Worm (Caenorhabditis elegans): ENCODE measurements around the gene aqp-1.

aqp-1 gene

DNA sequence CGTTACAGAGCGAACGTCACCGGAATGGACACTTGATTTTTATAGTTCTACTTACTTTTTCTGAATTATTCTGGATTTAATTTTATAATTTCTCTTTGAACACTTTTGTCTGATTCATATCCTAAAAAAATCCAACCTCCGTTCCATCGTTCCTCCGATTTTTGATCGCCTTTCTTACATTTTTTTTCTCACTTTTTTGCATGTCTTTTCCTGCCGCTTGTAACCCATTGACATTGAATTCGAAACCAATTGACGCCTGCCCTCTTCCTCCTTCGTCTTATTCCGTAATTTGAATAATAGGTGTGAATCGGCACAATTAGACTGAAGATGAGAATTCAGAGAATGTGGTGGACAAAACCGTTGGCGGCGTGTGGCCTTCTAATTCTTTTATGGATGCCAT, 7.4 kb upstream of the aqp-1 start, which contains the start of gene skpo-3:
Gene skpo-3 (plus strand): TSS at position 301 of the 400 bp plus-strand sequence.
- TF ChIP-seq ceh-82 (tag; optimal IDR thresholded peaks at IDR 0.05) (no peak), blmp-1 (tag; optimal IDR thresholded peaks at IDR 0.05; ENCODE audit: insufficient read depth) (no peak), crh-2 (tag; optimal IDR thresholded peaks at IDR 0.05) (no peak), lin-13 (GFP tag; optimal IDR thresholded peaks at IDR 0.05) (no peak), nhr-77 (tag; optimal IDR thresholded peaks at IDR 0.05) (no peak), snpc-4 (tag; optimal IDR thresholded peaks at IDR 0.05) (no peak), nhr-11 (tag; optimal IDR thresholded peaks at IDR 0.05) (no peak), unc-39 (tag; optimal IDR thresholded peaks at IDR 0.05) (no peak), fos-1 (tag; optimal IDR thresholded peaks at IDR 0.05) (no peak), lsy-2 (tag; optimal IDR thresholded peaks at IDR 0.05) (no peak), ztf-11 (tag; optimal IDR thresholded peaks at IDR 0.05) (no peak), peb-1 (tag; optimal IDR thresholded peaks at IDR 0.05) (no peak), ZK546.5 (tag; optimal IDR thresholded peaks at IDR 0.05) (no peak), egl-27 (tag; optimal IDR thresholded peaks at IDR 0.05) (no peak)

DNA sequence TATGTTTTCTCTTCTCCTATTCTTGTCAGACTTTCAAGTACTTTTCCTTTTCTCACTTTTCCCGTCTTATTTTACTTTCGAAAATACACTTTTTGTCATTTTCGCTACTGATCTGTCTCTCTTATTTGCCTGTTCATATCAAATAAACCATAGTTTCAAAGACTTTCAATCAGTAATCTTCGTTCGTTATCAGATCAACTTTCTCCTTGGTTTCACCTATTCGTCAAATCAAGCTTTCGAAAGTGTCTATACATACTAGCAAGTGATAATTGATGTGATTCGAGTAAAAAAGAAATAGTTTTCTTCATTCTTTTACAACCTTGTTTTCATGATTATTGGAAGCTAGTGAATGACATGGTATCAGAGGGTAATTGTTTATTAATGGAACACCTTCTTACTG, 4.6 kb upstream of the aqp-1 start:
- TF ChIP-seq nhr-129 (tag; optimal IDR thresholded peaks at IDR 0.05) = no peak
- no peak for TF ChIP-seq unc-39 (tag; optimal IDR thresholded peaks at IDR 0.05)
- peak; percentile 79 for TF ChIP-seq blmp-1 (tag; optimal IDR thresholded peaks at IDR 0.05; ENCODE audit: insufficient read depth)
- no peak for TF ChIP-seq unc-62 (GFP tag; optimal IDR thresholded peaks at IDR 0.05)
- no peak for TF ChIP-seq snpc-4 (tag; optimal IDR thresholded peaks at IDR 0.05)
- TF ChIP-seq ceh-82 (tag; optimal IDR thresholded peaks at IDR 0.05) = no peak
- TF ChIP-seq sma-3 (GFP tag; optimal IDR thresholded peaks at IDR 0.05) = peak; percentile 28
- no peak for TF ChIP-seq sem-4 (tag; optimal IDR thresholded peaks at IDR 0.05)

DNA sequence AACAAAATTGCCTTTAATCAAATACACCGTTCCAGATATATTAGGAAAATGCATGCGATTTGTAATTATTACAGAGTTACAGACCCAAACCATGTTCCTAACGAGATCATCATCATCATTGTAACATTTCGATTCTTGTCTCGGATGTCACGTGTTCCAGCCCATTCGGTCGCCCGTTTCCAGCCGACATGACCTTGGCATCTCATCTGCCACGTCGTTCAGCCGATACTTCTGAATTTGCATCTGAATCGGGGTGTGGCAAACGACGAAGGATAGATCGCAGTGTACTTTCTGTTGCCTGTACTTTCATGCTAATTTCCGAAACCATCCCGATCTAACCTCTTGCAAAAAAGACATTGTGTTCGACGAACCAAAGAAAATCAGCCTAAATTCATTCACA, 1.6 kb upstream of the aqp-1 start:
- TF ChIP-seq nhr-11 (tag; optimal IDR thresholded peaks at IDR 0.05) = no peak
- TF ChIP-seq mab-5 (tag; optimal IDR thresholded peaks at IDR 0.05) = no peak
- peak; percentile 15 for TF ChIP-seq nhr-25 (tag; optimal IDR thresholded peaks at IDR 0.05)

DNA sequence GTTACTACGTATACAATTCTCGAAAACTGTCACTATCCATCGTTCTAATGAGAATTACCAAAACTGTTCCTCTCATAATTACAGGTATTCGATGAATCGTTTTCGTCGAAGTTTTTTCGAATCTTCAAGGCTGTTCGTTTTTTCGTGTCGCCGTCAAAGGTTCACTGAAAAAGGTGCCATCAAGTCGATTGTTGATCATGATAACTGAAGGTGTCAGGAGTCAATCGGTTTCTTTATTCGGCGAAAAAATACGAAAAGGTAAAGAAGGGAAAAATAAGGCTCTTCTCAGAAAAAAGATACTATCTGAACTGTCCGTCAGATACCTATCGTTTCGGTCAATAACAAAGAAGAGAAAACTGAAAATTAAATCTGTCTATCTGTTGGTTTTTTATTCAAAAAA, 642 bp upstream of the aqp-1 start:
- TF ChIP-seq alr-1 (tag; optimal IDR thresholded peaks at IDR 0.05) (no peak), ceh-16 (tag; optimal IDR thresholded peaks at IDR 0.05) (peak; percentile 67), nhr-237 (tag; optimal IDR thresholded peaks at IDR 0.05) (no peak), nhr-6 (tag; optimal IDR thresholded peaks at IDR 0.05) (no peak), sma-3 (GFP tag; optimal IDR thresholded peaks at IDR 0.05) (no peak)

DNA sequence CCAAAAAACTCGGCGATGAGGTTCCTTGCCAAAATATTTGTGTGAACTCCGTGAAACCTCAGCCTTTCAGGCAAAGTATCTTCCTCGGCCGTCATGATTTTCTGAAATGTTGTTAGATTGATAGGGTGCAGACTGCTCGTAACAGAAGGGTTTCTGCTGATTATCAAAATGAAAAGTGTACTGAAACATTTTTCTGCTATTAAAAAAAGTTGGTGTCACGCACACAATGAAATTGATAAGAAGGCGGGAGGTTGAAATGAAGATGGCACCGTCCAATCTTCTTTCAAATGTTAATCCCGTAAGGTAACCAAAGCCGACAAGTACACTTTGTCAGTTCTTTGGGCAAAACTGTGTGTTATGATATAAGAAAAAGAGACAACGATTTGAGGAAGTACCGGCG, 1.2 kb downstream of the aqp-1 start:
- TF ChIP-seq lsy-2 (tag; optimal IDR thresholded peaks at IDR 0.05) = no peak
- peak; percentile 32 for TF ChIP-seq fos-1 (tag; optimal IDR thresholded peaks at IDR 0.05)

DNA sequence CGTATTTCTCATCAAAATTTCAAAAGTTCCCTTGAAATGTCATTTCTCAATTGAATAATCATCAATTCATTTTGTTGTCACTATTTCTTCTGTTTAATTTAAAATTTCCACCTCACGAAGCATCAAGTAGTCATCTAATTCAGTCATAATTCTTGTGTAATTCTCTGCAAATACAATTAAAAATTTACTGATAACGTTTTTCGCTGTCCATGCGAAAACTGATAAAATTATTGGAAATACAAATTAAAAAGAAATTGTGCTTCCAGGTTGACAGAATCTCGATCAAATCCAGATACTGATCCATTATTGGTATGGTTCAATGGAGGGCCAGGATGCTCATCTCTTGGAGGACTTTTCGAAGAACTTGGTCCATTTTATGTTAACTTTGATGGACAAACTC, 4.9 kb downstream of the aqp-1 start:
- TF ChIP-seq mdl-1 (tag; optimal IDR thresholded peaks at IDR 0.05) (no peak), nhr-6 (tag; optimal IDR thresholded peaks at IDR 0.05) (no peak), fos-1 (tag; optimal IDR thresholded peaks at IDR 0.05) (peak; percentile 73)

DNA sequence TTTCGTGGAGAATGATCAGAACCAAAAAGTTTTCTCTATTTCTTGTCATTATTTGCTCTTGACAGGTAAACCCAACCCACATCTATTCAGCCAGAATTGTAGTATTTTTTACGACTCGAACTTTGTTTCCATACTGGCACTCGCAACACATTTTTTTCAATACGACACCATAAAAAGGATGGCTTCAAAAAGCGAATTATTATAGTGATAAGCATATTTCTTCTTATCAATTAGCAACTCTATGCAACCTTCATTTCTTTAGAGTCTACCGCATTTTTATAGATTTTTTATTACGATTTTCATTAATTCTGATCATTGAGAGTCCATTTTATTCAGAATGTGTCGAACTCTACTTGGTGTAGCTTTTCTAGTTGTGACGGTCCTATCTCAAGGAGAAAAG, 5.6 kb downstream of the aqp-1 start, which contains the start of gene ctsa-3.1:
Gene ctsa-3.1 (plus strand): TSS at position 337 of the 400 bp plus-strand sequence.
- TF ChIP-seq nhr-11 (tag; optimal IDR thresholded peaks at IDR 0.05) (no peak), fos-1 (tag; optimal IDR thresholded peaks at IDR 0.05) (peak; percentile 77)

DNA sequence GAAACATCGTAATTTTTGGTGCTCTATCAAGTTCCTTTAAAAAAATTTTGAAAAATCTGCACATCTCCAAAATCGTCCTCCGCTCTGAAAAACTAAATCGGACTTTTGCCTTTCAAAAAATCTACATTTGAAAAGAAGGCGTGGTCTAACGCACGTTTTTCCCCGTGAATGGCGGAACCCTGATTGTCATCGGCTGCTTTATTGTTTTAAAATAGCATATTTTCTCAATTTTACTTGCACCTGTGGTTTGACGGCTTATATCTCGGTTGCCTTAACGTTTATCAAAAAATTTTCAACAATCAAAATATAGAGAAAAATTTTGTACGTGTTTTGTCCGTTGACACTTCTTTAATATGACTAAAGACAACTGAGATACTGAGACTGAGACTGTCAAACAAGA, 6.2 kb downstream of the aqp-1 start:
- no peak for TF ChIP-seq ZK546.5 (tag; optimal IDR thresholded peaks at IDR 0.05)
- TF ChIP-seq snpc-4 (tag; optimal IDR thresholded peaks at IDR 0.05) = peak; percentile 86

DNA sequence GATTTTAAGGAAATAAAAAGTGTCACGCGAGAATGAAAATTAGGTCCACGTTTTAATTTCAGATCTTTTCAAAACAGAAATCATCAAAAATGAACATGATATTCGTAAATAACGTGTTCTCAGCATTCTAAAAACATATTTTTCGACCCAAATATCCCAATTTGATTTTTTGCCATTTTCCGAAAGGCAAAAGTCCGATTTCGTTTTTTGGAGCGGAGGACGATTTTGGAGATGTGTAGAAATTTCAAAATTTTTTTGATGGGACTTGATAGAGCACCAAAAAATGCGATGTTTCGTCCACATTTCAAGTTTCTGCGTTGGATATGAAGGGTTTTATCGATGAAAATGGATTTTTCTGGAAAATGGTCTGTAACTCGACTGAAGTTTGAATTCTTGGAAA, 7.5 kb downstream of the aqp-1 start:
- TF ChIP-seq dmd-4 (tag; optimal IDR thresholded peaks at IDR 0.05) = no peak
- no peak for TF ChIP-seq lin-13 (GFP tag; optimal IDR thresholded peaks at IDR 0.05)
- no peak for TF ChIP-seq nhr-21 (tag; optimal IDR thresholded peaks at IDR 0.05)
- no peak for TF ChIP-seq unc-55 (GFP tag; optimal IDR thresholded peaks at IDR 0.05)
- TF ChIP-seq lin-39 (tag; optimal IDR thresholded peaks at IDR 0.05) = no peak
- TF ChIP-seq gmeb-1 (tag; optimal IDR thresholded peaks at IDR 0.05) = no peak
- no peak for TF ChIP-seq sma-9 (GFP tag; optimal IDR thresholded peaks at IDR 0.05)
- no peak for TF ChIP-seq sma-9 (tag; optimal IDR thresholded peaks at IDR 0.05)
- no peak for TF ChIP-seq mbf-1 (tag; optimal IDR thresholded peaks at IDR 0.05)
- TF ChIP-seq elt-1 (tag; optimal IDR thresholded peaks at IDR 0.05) = no peak
- TF ChIP-seq zag-1 (tag; optimal IDR thresholded peaks at IDR 0.05) = no peak
- no peak for TF ChIP-seq aly-2 (tag; optimal IDR thresholded peaks at IDR 0.05)
- no peak for TF ChIP-seq blmp-1 (tag; optimal IDR thresholded peaks at IDR 0.05; ENCODE audit: insufficient read depth)
- TF ChIP-seq crh-2 (tag; optimal IDR thresholded peaks at IDR 0.05) = no peak
- no peak for TF ChIP-seq ztf-4 (tag; optimal IDR thresholded peaks at IDR 0.05)
- no peak for TF ChIP-seq nhr-6 (tag; optimal IDR thresholded peaks at IDR 0.05)
- no peak for TF ChIP-seq F13H6.1 (tag; optimal IDR thresholded peaks at IDR 0.05)
- TF ChIP-seq fos-1 (tag; optimal IDR thresholded peaks at IDR 0.05) = no peak
